Worm (Caenorhabditis elegans): Measurements from ENCODE around the gene gpcp-1.

Gene gpcp-1

DNA sequence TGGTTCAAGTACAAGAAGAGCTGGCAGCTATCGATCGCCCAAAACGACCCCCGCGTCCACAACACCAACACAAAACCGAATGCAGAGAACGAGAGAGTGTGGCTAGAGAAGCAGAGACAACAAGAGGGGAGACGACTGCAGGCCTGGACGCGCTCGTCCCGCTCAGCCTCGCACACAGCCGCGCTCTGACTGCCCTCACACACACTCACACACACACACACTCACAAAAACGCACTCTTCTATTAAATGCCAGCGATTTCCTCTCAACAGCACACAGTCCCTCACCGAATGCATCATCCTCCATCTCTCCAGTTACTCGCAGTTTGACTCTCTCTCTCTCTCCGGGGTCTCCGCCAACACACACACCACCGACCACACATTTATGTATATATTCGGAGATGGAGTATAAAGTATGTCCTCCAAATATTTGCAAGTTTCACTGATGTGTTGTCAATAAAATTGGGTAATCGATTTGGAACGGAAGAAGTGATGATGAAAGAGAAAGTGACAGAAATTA lies 17.3 kb upstream of the gpcp-1 start (continued):
- peak; percentile 85 to 90 for TF ChIP-seq mdl-1 (tag; optimal IDR thresholded peaks at IDR 0.05)
- peak; percentile 91 for TF ChIP-seq fkh-10 (GFP tag; optimal IDR thresholded peaks at IDR 0.05)
- TF ChIP-seq mes-2 (tag; optimal IDR thresholded peaks at IDR 0.05; ENCODE audit: poor library complexity, severe bottlenecking), result peak; percentile 83
- no peak for TF ChIP-seq ama-1 (optimal IDR thresholded peaks at IDR 0.05)
- peak; percentile 28 for TF ChIP-seq nhr-111 (GFP tag; optimal IDR thresholded peaks at IDR 0.05)
- no peak for TF ChIP-seq daf-19 (GFP tag; conservative IDR thresholded peaks at IDR 0.05)
- TF ChIP-seq ZK546.5 (tag; optimal IDR thresholded peaks at IDR 0.05), result peak in 1 of 2 experiments; percentile 50
- TF ChIP-seq F37D6.2 (tag; optimal IDR thresholded peaks at IDR 0.05), result peak; percentile 76
- peak; percentile 86 for TF ChIP-seq hlh-30 (tag; optimal IDR thresholded peaks at IDR 0.05; ENCODE audit: insufficient read depth)
- peak; percentile 41 for TF ChIP-seq dpl-1 (GFP tag; optimal IDR thresholded peaks at IDR 0.05)
- TF ChIP-seq lin-39 (tag; optimal IDR thresholded peaks at IDR 0.05), result no peak
- TF ChIP-seq rbr-2 (tag; optimal IDR thresholded peaks at IDR 0.05), result peak; percentile 97
- peak; percentile 66 for TF ChIP-seq zag-1 (tag; optimal IDR thresholded peaks at IDR 0.05)
- peak; percentile 71 for TF ChIP-seq T26A8.4 (GFP tag; IDR thresholded peaks at IDR 0.05)
- peak; percentile 99 for TF ChIP-seq hmg-1.1 (GFP tag; IDR thresholded peaks at IDR 0.05)
- TF ChIP-seq egl-27 (tag; optimal IDR thresholded peaks at IDR 0.05), result no peak
- peak; percentile 61; the same call in 1 of the 2 replicates for TF ChIP-seq nhr-42 (GFP tag; IDR thresholded peaks at IDR 0.05)
- TF ChIP-seq nhr-77 (tag; optimal IDR thresholded peaks at IDR 0.05), result peak; percentile 68
- TF ChIP-seq zfp-3 (GFP tag; conservative IDR thresholded peaks at IDR 0.05), result peak; percentile 54; the same call in 1 of the 2 replicates
- TF ChIP-seq skn-1 (tag; optimal IDR thresholded peaks at IDR 0.05), result no peak
- peak; percentile 65 for TF ChIP-seq unc-39 (tag; optimal IDR thresholded peaks at IDR 0.05)
- no peak for TF ChIP-seq lin-29 (GFP tag; IDR thresholded peaks at IDR 0.05)
- TF ChIP-seq nhr-11 (tag; optimal IDR thresholded peaks at IDR 0.05), result peak; percentile 91
- peak in 1 of 2 experiments; percentile 100 for TF ChIP-seq unc-62 (GFP tag; optimal IDR thresholded peaks at IDR 0.05 in 1 of 2)
- no peak for TF ChIP-seq unc-62 (tag; optimal IDR thresholded peaks at IDR 0.05)
- TF ChIP-seq saeg-2 (GFP tag; IDR thresholded peaks at IDR 0.05), result peak; percentile 64; the same call in 1 of the 2 replicates
- TF ChIP-seq ceh-44 (GFP tag; IDR thresholded peaks at IDR 0.05), result 0 out of 2 replicates have a peak, but pooled peaks have one; percentile 26
- peak; percentile 91 for TF ChIP-seq nhr-28 (tag; optimal IDR thresholded peaks at IDR 0.05)
- TF ChIP-seq nhr-25 (tag; optimal IDR thresholded peaks at IDR 0.05; ENCODE audit: borderline replicate concordance, insufficient read depth), result peak; percentile 96
- no peak; the same call in 1 of the 2 replicates for TF ChIP-seq mxl-2 (GFP tag; conservative IDR thresholded peaks at IDR 0.05)
- TF ChIP-seq F49E8.2 (tag; optimal IDR thresholded peaks at IDR 0.05; ENCODE audit: borderline replicate concordance), result no peak
- TF ChIP-seq lin-13 (GFP tag; optimal IDR thresholded peaks at IDR 0.05), result peak; percentile 92
- no peak for TF ChIP-seq fos-1 (tag; optimal IDR thresholded peaks at IDR 0.05)
- TF ChIP-seq lin-15B (tag; optimal IDR thresholded peaks at IDR 0.05), result no peak
- TF ChIP-seq dmd-8 (GFP tag; IDR thresholded peaks at IDR 0.05), result peak; percentile 64; the same call in 1 of the 2 replicates
- TF ChIP-seq pqm-1 (tag; optimal IDR thresholded peaks at IDR 0.05), result peak; percentile 13
- TF ChIP-seq zip-2 (tag; optimal IDR thresholded peaks at IDR 0.05), result peak; percentile 23
- TF ChIP-seq ceh-32 (tag; optimal IDR thresholded peaks at IDR 0.05; ENCODE audit: poor library complexity), result peak; percentile 56
- no peak for TF ChIP-seq ceh-62 (tag; optimal IDR thresholded peaks at IDR 0.05)
- TF ChIP-seq F44E2.7 (GFP tag; IDR thresholded peaks at IDR 0.05), result 0 out of 2 replicates have a peak, but pooled peaks have one; percentile 3
- peak; percentile 98 for TF ChIP-seq hlh-11 (tag; optimal IDR thresholded peaks at IDR 0.05)

DNA sequence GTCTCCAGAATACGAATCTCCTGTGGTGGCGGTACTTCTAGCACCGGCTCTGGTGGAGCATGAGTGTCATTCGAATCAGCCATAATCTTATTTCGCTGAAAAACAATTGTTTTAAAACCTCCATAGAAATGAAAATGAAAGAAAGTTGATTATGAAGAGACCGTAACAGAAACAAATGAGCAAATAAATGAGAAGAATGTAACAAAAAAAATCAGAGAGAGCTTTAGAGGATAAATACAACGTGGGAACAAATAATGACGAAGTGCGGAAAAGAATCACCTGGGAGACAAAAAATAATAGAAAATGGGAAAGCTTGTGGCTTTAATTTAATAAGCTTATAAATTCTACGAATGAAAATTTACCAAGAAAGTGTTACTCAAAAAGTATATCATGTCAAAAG lies 16.6 kb upstream of the gpcp-1 start, which contains the start of gene spc-1:
spc-1 (minus strand) TSS at position 101 of the 400 bp plus-strand sequence.
- TF ChIP-seq zag-1 (tag; optimal IDR thresholded peaks at IDR 0.05) (no peak), hlh-30 (tag; optimal IDR thresholded peaks at IDR 0.05; ENCODE audit: insufficient read depth) (no peak), F10B5.3 (tag; optimal IDR thresholded peaks at IDR 0.05) (no peak), unc-130 (GFP tag; optimal IDR thresholded peaks at IDR 0.05) (no peak), rbr-2 (tag; optimal IDR thresholded peaks at IDR 0.05) (no peak), hif-1 (tag; optimal IDR thresholded peaks at IDR 0.05) (no peak), ceh-82 (tag; optimal IDR thresholded peaks at IDR 0.05) (no peak), madf-9 (GFP tag; conservative IDR thresholded peaks at IDR 0.05) (no peak)

All from whole organism, L4 larva.